Worm (Caenorhabditis elegans): Measurements from ENCODE around the gene F42A9.8.

The F42A9.8 gene

ce11 chrIV:8620102-8620733, 1.6 kb upstream of the F42A9.8 start, which contains the start of gene lin-49 (continued):
- peak; percentile 86; the same call in 1 of the 2 replicates for TF ChIP-seq hmg-1.2 (GFP tag; IDR thresholded peaks at IDR 0.05)
- no peak for TF ChIP-seq efl-1 (GFP tag; optimal IDR thresholded peaks at IDR 0.05)
- TF ChIP-seq ztf-3 (GFP tag; optimal IDR thresholded peaks at IDR 0.05) = no peak
- TF ChIP-seq attf-5 (GFP tag; optimal IDR thresholded peaks at IDR 0.05) = peak; percentile 85
- TF ChIP-seq zfh-2 (GFP tag; conservative IDR thresholded peaks at IDR 0.05) = no peak
- no peak for TF ChIP-seq lin-35 (GFP tag; optimal IDR thresholded peaks at IDR 0.05)
- peak; percentile 72; the same call in 1 of the 2 replicates for TF ChIP-seq lin-26 (GFP tag; IDR thresholded peaks at IDR 0.05)
- no peak for TF ChIP-seq bed-2 (GFP tag; IDR thresholded peaks at IDR 0.05)
- TF ChIP-seq ZK185.1 (tag; optimal IDR thresholded peaks at IDR 0.05; ENCODE audit: poor library complexity, severe bottlenecking) = no peak
- no peak for TF ChIP-seq ztf-28 (GFP tag; IDR thresholded peaks at IDR 0.05)
- no peak for TF ChIP-seq F55B11.4 (tag; optimal IDR thresholded peaks at IDR 0.05; ENCODE audit: borderline replicate concordance, insufficient read depth)

- no peak for TF ChIP-seq nhr-179 (tag; optimal IDR thresholded peaks at IDR 0.05)
- TF ChIP-seq lin-40 (tag; optimal IDR thresholded peaks at IDR 0.05) = no peak
- TF ChIP-seq ceh-40 (GFP tag; IDR thresholded peaks at IDR 0.05) = no peak
- no peak for TF ChIP-seq attf-6 (GFP tag; IDR thresholded peaks at IDR 0.05)
- no peak for TF ChIP-seq F57C9.4 (tag; optimal IDR thresholded peaks at IDR 0.05)
- no peak for TF ChIP-seq hmg-20 (GFP tag; IDR thresholded peaks at IDR 0.05)
- TF ChIP-seq sdz-38 (tag; optimal IDR thresholded peaks at IDR 0.05) = no peak
Measured at ce11 chrIV:8617047-8617446, 1.5 kb downstream of the F42A9.8 start, which contains the start of the genes F42A9.7 and F42A9.3. TSS of gene F42A9.7 (minus strand) at chrIV:8617147. TSS of gene F42A9.3 (plus strand) at chrIV:8617260.

ce11 chrIV:8615314-8615713, 3.3 kb downstream of the F42A9.8 start:
- TF ChIP-seq ztf-26 (tag; optimal IDR thresholded peaks at IDR 0.05) = no peak
- TF ChIP-seq ztf-22 (GFP tag; optimal IDR thresholded peaks at IDR 0.05) = no peak
- no peak for TF ChIP-seq sptf-2 (GFP tag; optimal IDR thresholded peaks at IDR 0.05)
- no peak for TF ChIP-seq rec-8 (tag; optimal IDR thresholded peaks at IDR 0.05)
- no peak for TF ChIP-seq ZK185.1 (tag; optimal IDR thresholded peaks at IDR 0.05; ENCODE audit: poor library complexity, severe bottlenecking)
- TF ChIP-seq mcd-1 (GFP tag; IDR thresholded peaks at IDR 0.05) = no peak
- TF ChIP-seq akir-1 (GFP tag; optimal IDR thresholded peaks at IDR 0.05) = no peak
- no peak for TF ChIP-seq K12H6.12 (tag; optimal IDR thresholded peaks at IDR 0.05)
- no peak for TF ChIP-seq lag-1 (GFP tag; IDR thresholded peaks at IDR 0.05)
- TF ChIP-seq nfya-1 (tag; optimal IDR thresholded peaks at IDR 0.05; ENCODE audit: borderline replicate concordance, insufficient read depth) = no peak
- TF ChIP-seq snpc-3.4 (tag; optimal IDR thresholded peaks at IDR 0.05) = no peak
- no peak for TF ChIP-seq nhr-120 (GFP tag; IDR thresholded peaks at IDR 0.05)
- no peak for TF ChIP-seq nhr-80 (tag; optimal IDR thresholded peaks at IDR 0.05)
- no peak for TF ChIP-seq lsy-27 (tag; optimal IDR thresholded peaks at IDR 0.05; ENCODE audit: borderline replicate concordance, insufficient read depth)
- TF ChIP-seq mxl-1 (tag; optimal IDR thresholded peaks at IDR 0.05) = no peak
- no peak for TF ChIP-seq Y67H2A.10 (GFP tag; conservative IDR thresholded peaks at IDR 0.05)
- TF ChIP-seq hlh-26 (GFP tag; conservative IDR thresholded peaks at IDR 0.05) = no peak

- TF ChIP-seq tbp1 (GFP tag; optimal IDR thresholded peaks at IDR 0.05) (no peak), nhr-80 (tag; optimal IDR thresholded peaks at IDR 0.05) (peak; percentile 57)
Measured at ce11 chrIV:8614680-8615079, 3.9 kb downstream of the F42A9.8 start, which contains the start of gene cyp-33E3. TSS of gene cyp-33E3 (plus strand) at chrIV:8614995.
